Worm (Caenorhabditis elegans) whole organism, young adult: Measurements from ENCODE around the gene F58E6.11.

Source experiments
- pha-4 ChIP-seq: fragments of 150-350 bp; sonication (generic microtip); optimal IDR thresholded peaks from 2 replicates; lab custom pipeline; 2014; ENCODE audit warnings: missing biosample characterization, missing genetic modification reagents, missing genetic modification characterization
- tlf-1 ChIP-seq: fragments of 200-800 bp; sonication (Bioruptor generic); optimal IDR thresholded peaks from 2 replicates; lab custom pipeline; 2018; ENCODE audit warnings: mild to moderate bottlenecking, missing genetic modification characterization, missing compliant biosample characterization
- unc-62 ChIP-seq: fragments of 150-350 bp; optimal IDR thresholded peaks from 2 replicates; lab custom pipeline; 2014; ENCODE audit warnings: missing biosample characterization, missing genetic modification reagents, missing genetic modification characterization
- ztf-22 ChIP-seq: fragments of 200-800 bp; sonication (Bioruptor generic); optimal IDR thresholded peaks from 2 replicates; lab custom pipeline; 2018; ENCODE audit warnings: mild to moderate bottlenecking, missing genetic modification characterization, moderate library complexity, missing compliant biosample characterization

DNA sequence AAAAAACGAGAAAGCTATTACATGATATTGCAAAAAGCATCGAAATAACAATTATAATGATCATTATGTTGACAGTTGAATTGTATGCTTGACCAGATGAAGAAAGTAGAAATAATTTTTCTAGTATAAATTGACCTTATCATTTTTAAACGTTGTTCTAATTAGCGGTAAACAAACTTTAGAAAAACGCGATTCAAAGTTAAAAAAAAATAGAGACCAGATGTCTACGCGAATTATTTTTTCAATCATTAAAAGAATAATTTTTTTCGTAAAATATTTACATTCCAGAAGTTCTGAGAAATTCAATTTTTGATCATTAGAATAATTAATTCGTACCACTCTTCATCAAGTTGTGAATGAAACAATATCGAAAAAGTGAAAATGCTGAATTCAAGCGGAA is 44.2 kb upstream of the F58E6.11 start, which contains the start of gene F46B6.10:
- no peak for TF ChIP-seq pha-4 (tag; lab: Kevin White, UChicago)
- no peak for TF ChIP-seq tlf-1
- TF ChIP-seq unc-62 = no peak
- no peak for TF ChIP-seq ztf-22
